Fruit fly (Drosophila melanogaster) whole organism, embryonic: ENCODE measurements around the gene Alp4.
A peak's percentile ranks its signal among the peaks of the same experiment; 100 is the strongest.

Experiments used
- Aef1 ChIP-seq: fragments of 200-800 bp; sonication (Bioruptor generic); IDR thresholded peaks from 3 replicates; pipeline ENCODE4 v1.3.6; 2022; ENCODE audit warnings: missing biosample characterization, missing genetic modification characterization
- Bdp1 ChIP-seq: fragments of 200-800 bp; sonication (Bioruptor generic); optimal IDR thresholded peaks from 3 replicates; lab custom pipeline; 2016; ENCODE audit warnings: missing biosample characterization, missing genetic modification characterization
- CG10321 ChIP-seq: fragments of 200-800 bp; sonication (Bioruptor generic); IDR thresholded peaks from 2 replicates; pipeline ENCODE4 v1.3.6; 2022; ENCODE audit warnings: missing biosample characterization, missing genetic modification characterization
- CG10462 ChIP-seq: fragments of 200-800 bp; sonication (Bioruptor generic); optimal IDR thresholded peaks from 2 replicates; lab custom pipeline; 2016; ENCODE audit warnings: missing biosample characterization, missing genetic modification characterization
- CG11696 ChIP-seq: fragments of 200-800 bp; sonication (Bioruptor generic); IDR thresholded peaks from 2 replicates; pipeline ENCODE4 v1.3.6; 2022; ENCODE audit warnings: missing biosample characterization, missing genetic modification characterization
- CG12659 ChIP-seq: fragments of 200-800 bp; sonication (Bioruptor generic); optimal IDR thresholded peaks from 3 replicates; lab custom pipeline; 2017; ENCODE audit warnings: mild to moderate bottlenecking, missing biosample characterization, missing genetic modification reagents, missing genetic modification characterization
- CG13296 ChIP-seq: fragments of 200-800 bp; sonication (Bioruptor generic); optimal IDR thresholded peaks from 3 replicates; lab custom pipeline; 2018; ENCODE audit warnings: missing biosample characterization, mild to moderate bottlenecking, missing genetic modification characterization
- CG15011 ChIP-seq: fragments of 200-800 bp; sonication (Bioruptor generic); optimal IDR thresholded peaks from 3 replicates; lab custom pipeline; 2018; ENCODE audit warnings: missing biosample characterization, mild to moderate bottlenecking, missing genetic modification characterization
- CG17359 ChIP-seq: fragments of 200-800 bp; sonication (Bioruptor generic); optimal IDR thresholded peaks from 3 replicates; lab custom pipeline; 2018; ENCODE audit warnings: missing biosample characterization, mild to moderate bottlenecking, missing genetic modification characterization, moderate library complexity
- CG18011 ChIP-seq: fragments of 200-800 bp; sonication (Bioruptor generic); optimal IDR thresholded peaks from 2 replicates; lab custom pipeline; 2017; ENCODE audit warnings: missing biosample characterization, missing genetic modification characterization, mild to moderate bottlenecking, moderate library complexity, missing genotype
- CG42726 ChIP-seq: fragments of 200-800 bp; sonication (Bioruptor generic); IDR thresholded peaks from 2 replicates; pipeline ENCODE4 v1.3.6; 2022; ENCODE audit warnings: missing biosample characterization, missing genetic modification characterization; ENCODE audit not compliant: partially characterized antibody
- CG4854 ChIP-seq: fragments of 200-800 bp; sonication (Bioruptor generic); optimal IDR thresholded peaks from 2 replicates; lab custom pipeline; 2016; ENCODE audit warnings: missing biosample characterization, missing genetic modification characterization, inconsistent platforms
- CG8281 ChIP-seq: fragments of 200-800 bp; sonication (Bioruptor generic); optimal IDR thresholded peaks from 2 replicates; lab custom pipeline; 2018; ENCODE audit warnings: missing biosample characterization, mild to moderate bottlenecking, missing genetic modification characterization, moderate library complexity
- CG8290 ChIP-seq, 3 experiments: fragments of 200-800 bp; sonication (Bioruptor generic); optimal IDR thresholded peaks; 2 replicates each; lab custom pipeline; 2016 to 2019; ENCODE audit warnings: missing biosample characterization in 3 of 3, missing genetic modification characterization in 3 of 3, mild to moderate bottlenecking in 2 of 3, moderate library complexity in 1 of 3
- Dek ChIP-seq: fragments of 200-800 bp; sonication (Bioruptor generic); optimal IDR thresholded peaks from 3 replicates; lab custom pipeline; 2019; ENCODE audit warnings: missing biosample characterization, mild to moderate bottlenecking, missing genetic modification characterization, moderate library complexity
- Dfd ChIP-seq, 2 experiments: fragments of >200 bp; optimal IDR thresholded peaks; 2 replicates each; lab custom pipeline; 2017; ENCODE audit warnings: missing biosample characterization in 2 of 2, missing genetic modification characterization in 2 of 2
- Dll ChIP-seq: fragments of 200-800 bp; sonication (Bioruptor generic); IDR thresholded peaks from 4 replicates; pipeline ENCODE4 v1.3.6; 2022; ENCODE audit warnings: missing biosample characterization, missing genetic modification characterization; ENCODE audit not compliant: partially characterized antibody
- E2f2 ChIP-seq: fragments of 200-800 bp; sonication (Bioruptor generic); IDR thresholded peaks from 2 replicates; pipeline ENCODE4 v1.3.6; 2022; ENCODE audit warnings: missing biosample characterization, missing genetic modification characterization
- Eip74EF ChIP-seq, 2 experiments: fragments of 200-800 bp in 1 of 2; fragments of >200 bp in 1 of 2; sonication (Bioruptor generic) in 1 of 2; optimal IDR thresholded peaks; 2 replicates each; lab custom pipeline; 2017 to 2019; ENCODE audit warnings: missing biosample characterization in 2 of 2, missing genetic modification characterization in 2 of 2, mild to moderate bottlenecking in 1 of 2, moderate library complexity in 1 of 2
- HLH3B ChIP-seq: fragments of 200-800 bp; sonication (Bioruptor generic); IDR thresholded peaks from 2 replicates; pipeline ENCODE4 v1.3.6; 2022; ENCODE audit warnings: missing biosample characterization, missing genetic modification characterization
- HLH4C ChIP-seq: fragments of 200-800 bp; sonication (Bioruptor generic); IDR thresholded peaks from 3 replicates; pipeline ENCODE4 v1.3.6; 2022; ENCODE audit warnings: missing biosample characterization, missing genetic modification characterization; ENCODE audit not compliant: partially characterized antibody
- Meics ChIP-seq: fragments of 200-800 bp; sonication (Bioruptor generic); optimal IDR thresholded peaks from 2 replicates; lab custom pipeline; 2017; ENCODE audit warnings: missing biosample characterization, mild to moderate bottlenecking, missing genetic modification characterization
- Nf-YB ChIP-seq: fragments of 200-800 bp; sonication (Bioruptor generic); optimal IDR thresholded peaks from 3 replicates; lab custom pipeline; 2019; ENCODE audit warnings: missing biosample characterization, mild to moderate bottlenecking, missing genetic modification characterization, moderate library complexity
- Optix ChIP-seq: fragments of 200-800 bp; sonication (Bioruptor generic); IDR thresholded peaks from 3 replicates; pipeline ENCODE4 v1.3.6; 2022; ENCODE audit warnings: missing biosample characterization, missing genetic modification characterization
- Scr ChIP-seq: fragments of 200-800 bp; sonication (Bioruptor generic); IDR thresholded peaks from 2 replicates; pipeline ENCODE4 v1.3.6; 2022; ENCODE audit warnings: missing biosample characterization, missing genetic modification characterization; ENCODE audit not compliant: partially characterized antibody
- Tbp ChIP-seq: fragments of >200 bp; optimal IDR thresholded peaks from 2 replicates; lab custom pipeline; 2018; ENCODE audit warnings: missing biosample characterization, missing genetic modification characterization
- ase ChIP-seq: fragments of 200-800 bp; sonication (Bioruptor generic); IDR thresholded peaks from 3 replicates; pipeline ENCODE4 v1.3.6; 2022; ENCODE audit warnings: missing biosample characterization, missing genetic modification characterization
- bowl ChIP-seq: fragments of 200-800 bp; sonication (Bioruptor generic); IDR thresholded peaks from 2 replicates; pipeline ENCODE4 v1.3.6; 2022; ENCODE audit warnings: missing biosample characterization, missing genetic modification characterization
- btn ChIP-seq: fragments of 200-800 bp; sonication (Bioruptor generic); optimal IDR thresholded peaks from 2 replicates; lab custom pipeline; 2016; ENCODE audit warnings: missing biosample characterization, missing genetic modification characterization
- cas ChIP-seq: fragments of 200-800 bp; sonication (Bioruptor generic); IDR thresholded peaks from 2 replicates; pipeline ENCODE4 v1.3.6; 2022; ENCODE audit warnings: missing biosample characterization, missing genetic modification characterization
- caup ChIP-seq: fragments of 200-800 bp; sonication (Bioruptor generic); optimal IDR thresholded peaks from 3 replicates; lab custom pipeline; 2017; ENCODE audit warnings: missing biosample characterization, mild to moderate bottlenecking, missing genetic modification characterization, moderate library complexity; ENCODE audit not compliant: severe bottlenecking
- ci ChIP-seq: fragments of 200-800 bp; sonication (Bioruptor generic); IDR thresholded peaks from 3 replicates; pipeline ENCODE4 v1.3.6; 2022; ENCODE audit warnings: missing biosample characterization, missing genetic modification characterization
- crc ChIP-seq: fragments of 200-800 bp; sonication (Bioruptor generic); optimal IDR thresholded peaks from 2 replicates; lab custom pipeline; 2016; ENCODE audit warnings: missing biosample characterization, missing genetic modification characterization
- fd64A ChIP-seq: fragments of 200-800 bp; sonication (Bioruptor generic); optimal IDR thresholded peaks from 3 replicates; lab custom pipeline; 2018; ENCODE audit warnings: missing biosample characterization, mild to moderate bottlenecking, missing genetic modification characterization
- fd96Cb ChIP-seq: fragments of 200-800 bp; sonication (Bioruptor generic); optimal IDR thresholded peaks from 2 replicates; lab custom pipeline; 2018; ENCODE audit warnings: missing biosample characterization, mild to moderate bottlenecking, missing genetic modification characterization, moderate library complexity
- gsb-n ChIP-seq: fragments of 200-800 bp; sonication (Bioruptor generic); optimal IDR thresholded peaks from 3 replicates; lab custom pipeline; 2018; ENCODE audit warnings: missing biosample characterization, mild to moderate bottlenecking, missing genetic modification characterization
- hkb ChIP-seq, 2 experiments: fragments of 200-800 bp in 1 of 2; fragments of >200 bp in 1 of 2; sonication (Bioruptor generic) in 1 of 2; IDR thresholded peaks in 1 of 2; optimal IDR thresholded peaks in 1 of 2; 2 replicates each; pipeline versions ENCODE4 v1.3.6 to Lab custom; 2017 to 2022; ENCODE audit warnings: missing biosample characterization in 1 of 2, missing genetic modification characterization in 1 of 2
- kay ChIP-seq: fragments of 200-800 bp; sonication (Bioruptor generic); optimal IDR thresholded peaks from 2 replicates; lab custom pipeline; 2016; ENCODE audit warnings: missing biosample characterization, missing genetic modification characterization
- lilli ChIP-seq: fragments of 200-800 bp; sonication (Bioruptor generic); optimal IDR thresholded peaks from 3 replicates; lab custom pipeline; 2016; ENCODE audit warnings: missing biosample characterization, missing genetic modification characterization
- nerfin-2 ChIP-seq: fragments of 200-800 bp; sonication (Bioruptor generic); IDR thresholded peaks from 2 replicates; pipeline ENCODE4 v1.3.6; 2022; ENCODE audit warnings: missing biosample characterization, missing genetic modification characterization; ENCODE audit not compliant: partially characterized antibody
- nmo ChIP-seq: fragments of 200-800 bp; sonication (Bioruptor generic); optimal IDR thresholded peaks from 2 replicates; lab custom pipeline; 2018; ENCODE audit warnings: missing biosample characterization, mild to moderate bottlenecking, missing genetic modification characterization, moderate library complexity
- oc ChIP-seq: fragments of 200-800 bp; sonication (Bioruptor generic); optimal IDR thresholded peaks from 2 replicates; lab custom pipeline; 2018; ENCODE audit warnings: missing biosample characterization, mild to moderate bottlenecking, missing genetic modification characterization, moderate library complexity
- otp ChIP-seq: fragments of 200-800 bp; sonication (Bioruptor generic); IDR thresholded peaks from 3 replicates; pipeline ENCODE4, ENCODE4 v1.3.6; 2022; ENCODE audit warnings: missing biosample characterization, missing genetic modification characterization
- seq ChIP-seq: fragments of 200-800 bp; sonication (Bioruptor generic); IDR thresholded peaks from 2 replicates; pipeline ENCODE4 v1.3.6; 2022; ENCODE audit warnings: missing biosample characterization, missing genetic modification characterization
- sima ChIP-seq: fragments of 200-800 bp; sonication (Bioruptor generic); optimal IDR thresholded peaks from 2 replicates; lab custom pipeline; 2016; ENCODE audit warnings: missing biosample characterization, missing genetic modification characterization
- sisA ChIP-seq: fragments of 200-800 bp; sonication (Bioruptor generic); IDR thresholded peaks from 2 replicates; pipeline ENCODE4 v1.3.6; 2022; ENCODE audit warnings: missing biosample characterization, missing genetic modification characterization
- tap ChIP-seq: fragments of 200-800 bp; optimal IDR thresholded peaks from 3 replicates; lab custom pipeline; 2019; ENCODE audit warnings: missing biosample characterization, mild to moderate bottlenecking, missing genetic modification characterization, moderate library complexity

Gene Alp4

dm6 chr3R:31064653-31065322 lies 16.1 kb downstream of the Alp4 start, which contains the start of gene Sox100B (continued):
- TF ChIP-seq hkb (optimal IDR thresholded peaks at IDR 0.05; lab: Kevin White, UChicago) (no peak), hkb (GFP tag; IDR thresholded peaks at IDR 0.05; lab: Robert Waterston, UW) (peak; percentile 56; the same call in 1 of the 2 replicates), Dll (GFP tag; lab: Robert Waterston, UW) (no peak), CG15011 (GFP tag; lab: Kevin White, UChicago) (peak; percentile 2), fd64A (GFP tag; lab: Kevin White, UChicago) (no peak), HLH4C (GFP tag; lab: Robert Waterston, UW) (no peak), ci (GFP tag; lab: Robert Waterston, UW) (peak; percentile 74; the same call in 2 of the 3 replicates), sisA (peak; percentile 66), CG11696 (0 out of 2 replicates have a peak, but pooled peaks have one; percentile 41), Dek (tag; lab: Kevin White, UChicago) (peak; percentile 13), Optix (GFP tag; lab: Robert Waterston, UW) (peak; percentile 49; the same call in 2 of the 3 replicates), Meics (GFP tag; lab: Kevin White, UChicago) (peak; percentile 14), CG4854 (GFP tag; lab: Kevin White, UChicago) (no peak), CG10321 (GFP tag; lab: Robert Waterston, UW) (no peak), crc (no peak), tap (tag; lab: Kevin White, UChicago) (peak; percentile 56), CG13296 (no peak), bowl (GFP tag; lab: Robert Waterston, UW) (no peak), seq (GFP tag; lab: Robert Waterston, UW) (no peak), CG18011 (GFP tag; lab: Kevin White, UChicago) (no peak), nmo (peak; percentile 81), oc (peak; percentile 20), CG8281 (tag; lab: Kevin White, UChicago) (peak; percentile 27), btn (GFP tag; lab: Kevin White, UChicago) (no peak), CG8290 (GFP tag; optimal IDR thresholded peaks at IDR 0.05; lab: Kevin White, UChicago) (peak; percentile 23), CG8290 (tag; optimal IDR thresholded peaks at IDR 0.05; lab: Kevin White, UChicago) (no peak), CG10462 (peak; percentile 26), Dfd (GFP tag; optimal IDR thresholded peaks at IDR 0.05; lab: Kevin White, UChicago) (no peak), Bdp1 (GFP tag; lab: Kevin White, UChicago) (no peak), cas (no peak), caup (no peak), Nf-YB (GFP tag; lab: Kevin White, UChicago) (peak; percentile 89), Scr (GFP tag; lab: Robert Waterston, UW) (no peak), CG17359 (peak; percentile 56), Aef1 (GFP tag; lab: Robert Waterston, UW) (peak; percentile 49; the same call in 2 of the 3 replicates), CG42726 (no peak), lilli (peak; percentile 31), fd96Cb (tag; lab: Kevin White, UChicago) (peak; percentile 78), gsb-n (peak; percentile 81), Tbp (GFP tag; lab: Kevin White, UChicago) (no peak), sima (GFP tag; lab: Kevin White, UChicago) (no peak), CG12659 (peak; percentile 33), HLH3B (peak; percentile 63), Eip74EF (GFP tag; optimal IDR thresholded peaks at IDR 0.05; lab: Kevin White, UChicago) (peak in 1 of 2 experiments; percentile 18), nerfin-2 (no peak), ase (GFP tag; lab: Robert Waterston, UW) (0 out of 3 replicates have a peak, but pooled peaks have one; percentile 31), kay (GFP tag; lab: Kevin White, UChicago) (peak; percentile 9), E2f2 (GFP tag; lab: Robert Waterston, UW) (peak; percentile 26; the same call in 1 of the 2 replicates), otp (GFP tag; lab: Robert Waterston, UW) (peak; percentile 20; the same call in 1 of the 3 replicates)
